Fruit fly (Drosophila melanogaster) whole organism, embryonic: ENCODE measurements around the gene nuf.

ENCODE experiments used
- ATbp ChIP-seq: fragments of 200-800 bp; sonication (Bioruptor generic); optimal IDR thresholded peaks from 2 replicates; lab custom pipeline; 2017; ENCODE audit warnings: missing biosample characterization, mild to moderate bottlenecking, missing genetic modification characterization, missing genetic modification reagents
- CG10543 ChIP-seq: fragments of 200-800 bp; sonication (Bioruptor generic); optimal IDR thresholded peaks from 3 replicates; lab custom pipeline; 2017; ENCODE audit warnings: missing biosample characterization, mild to moderate bottlenecking, missing genetic modification characterization, moderate library complexity
- CG14710 ChIP-seq: fragments of 200-800 bp; sonication (Bioruptor generic); optimal IDR thresholded peaks from 3 replicates; lab custom pipeline; 2019; ENCODE audit warnings: missing biosample characterization, mild to moderate bottlenecking, missing genetic modification characterization, moderate library complexity
- CG15011 ChIP-seq: fragments of 200-800 bp; sonication (Bioruptor generic); optimal IDR thresholded peaks from 3 replicates; lab custom pipeline; 2018; ENCODE audit warnings: missing biosample characterization, mild to moderate bottlenecking, missing genetic modification characterization
- CG16863 ChIP-seq: fragments of 200-800 bp; sonication (Bioruptor generic); optimal IDR thresholded peaks from 3 replicates; lab custom pipeline; 2016; ENCODE audit warnings: missing biosample characterization, missing genetic modification characterization
- CG17328 ChIP-seq: fragments of 200-800 bp; sonication (Bioruptor generic); IDR thresholded peaks from 2 replicates; pipeline ENCODE4 v1.3.6; 2022; ENCODE audit warnings: missing biosample characterization, missing genetic modification characterization
- CG17359 ChIP-seq: fragments of 200-800 bp; sonication (Bioruptor generic); optimal IDR thresholded peaks from 3 replicates; lab custom pipeline; 2018; ENCODE audit warnings: missing biosample characterization, mild to moderate bottlenecking, missing genetic modification characterization, moderate library complexity
- CG17612 ChIP-seq: fragments of 200-800 bp; sonication (Bioruptor generic); IDR thresholded peaks from 2 replicates; pipeline ENCODE4 v1.3.6; 2022; ENCODE audit warnings: missing biosample characterization, missing genetic modification characterization
- CG18262 ChIP-seq: fragments of 200-800 bp; optimal IDR thresholded peaks from 3 replicates; lab custom pipeline; 2019; ENCODE audit warnings: missing biosample characterization, mild to moderate bottlenecking, missing genetic modification characterization, moderate library complexity
- CG18476 ChIP-seq: fragments of 200-800 bp; sonication (Bioruptor generic); optimal IDR thresholded peaks from 2 replicates; lab custom pipeline; 2016; ENCODE audit warnings: missing biosample characterization, mild to moderate bottlenecking, missing genetic modification characterization
- CG18619 ChIP-seq: fragments of 200-800 bp; sonication (Bioruptor generic); optimal IDR thresholded peaks from 3 replicates; lab custom pipeline; 2017; ENCODE audit warnings: missing biosample characterization, mild to moderate bottlenecking, missing genetic modification characterization
- CG2202 ChIP-seq: fragments of 200-800 bp; sonication (Bioruptor generic); optimal IDR thresholded peaks from 2 replicates; lab custom pipeline; 2018; ENCODE audit warnings: missing biosample characterization, mild to moderate bottlenecking, missing genetic modification characterization
- CG3281 ChIP-seq: fragments of 200-800 bp; sonication (Bioruptor generic); optimal IDR thresholded peaks from 3 replicates; lab custom pipeline; 2017; ENCODE audit warnings: missing biosample characterization, mild to moderate bottlenecking, missing genetic modification characterization
- CG33557 ChIP-seq: fragments of 200-800 bp; sonication (Bioruptor generic); optimal IDR thresholded peaks from 2 replicates; lab custom pipeline; 2019; ENCODE audit warnings: missing biosample characterization, mild to moderate bottlenecking, missing genetic modification characterization, moderate library complexity
- CG4360 ChIP-seq: fragments of 200-800 bp; sonication (Bioruptor generic); IDR thresholded peaks from 2 replicates; pipeline ENCODE4 v1.3.6; 2022; ENCODE audit warnings: missing biosample characterization, missing genetic modification characterization
- CG6689 ChIP-seq: fragments of 200-800 bp; sonication (Bioruptor generic); IDR thresholded peaks from 2 replicates; pipeline ENCODE4 v1.3.6; 2022; ENCODE audit warnings: missing biosample characterization, missing genetic modification characterization
- CG7372 ChIP-seq: fragments of 200-800 bp; sonication (Bioruptor generic); IDR thresholded peaks from 2 replicates; pipeline ENCODE4 v1.3.6; 2022; ENCODE audit warnings: missing biosample characterization, missing genetic modification characterization
- D19A ChIP-seq: fragments of 200-800 bp; optimal IDR thresholded peaks from 3 replicates; lab custom pipeline; 2019; ENCODE audit warnings: missing biosample characterization, mild to moderate bottlenecking, missing genetic modification characterization, moderate library complexity
- Dbx ChIP-seq: fragments of 200-800 bp; sonication (Bioruptor generic); IDR thresholded peaks from 3 replicates; pipeline ENCODE4 v1.3.6; 2022; ENCODE audit warnings: missing biosample characterization, missing genetic modification characterization
- ERR ChIP-seq: fragments of 200-800 bp; sonication (Bioruptor generic); optimal IDR thresholded peaks from 2 replicates; lab custom pipeline; 2016; ENCODE audit warnings: missing biosample characterization, missing genetic modification characterization
- Elba2 ChIP-seq: fragments of 200-800 bp; sonication (Bioruptor generic); optimal IDR thresholded peaks from 3 replicates; lab custom pipeline; 2016; ENCODE audit warnings: missing biosample characterization, missing genetic modification characterization
- Gsc ChIP-seq: fragments of 200-800 bp; sonication (Bioruptor generic); IDR thresholded peaks from 2 replicates; pipeline ENCODE4 v1.3.6; 2022; ENCODE audit warnings: missing biosample characterization, missing genetic modification characterization
- Hmx ChIP-seq: fragments of 200-800 bp; sonication (Bioruptor generic); optimal IDR thresholded peaks from 2 replicates; lab custom pipeline; 2016; ENCODE audit warnings: missing biosample characterization, missing genetic modification characterization
- NFAT ChIP-seq: fragments of 200-800 bp; sonication (Bioruptor generic); IDR thresholded peaks from 2 replicates; pipeline ENCODE4 v1.3.6; 2022; ENCODE audit warnings: missing biosample characterization, missing genetic modification characterization
- Scr ChIP-seq: fragments of 200-800 bp; sonication (Bioruptor generic); IDR thresholded peaks from 2 replicates; pipeline ENCODE4 v1.3.6; 2022; ENCODE audit warnings: missing biosample characterization, missing genetic modification characterization; ENCODE audit not compliant: partially characterized antibody
- Ssrp ChIP-seq: fragments of 200-800 bp; sonication (Bioruptor generic); optimal IDR thresholded peaks from 2 replicates; lab custom pipeline; 2018; ENCODE audit warnings: missing biosample characterization, mild to moderate bottlenecking, missing genetic modification characterization, moderate library complexity
- TFAM ChIP-seq: fragments of 200-800 bp; sonication (Bioruptor generic); optimal IDR thresholded peaks from 2 replicates; lab custom pipeline; 2017; ENCODE audit warnings: missing biosample characterization, missing genetic modification characterization, inconsistent platforms
- Trl ChIP-seq, 3 experiments: fragments of >200 bp in 2 of 3; fragments of 200-800 bp in 1 of 3; sonication (Bioruptor generic) in 1 of 3; optimal IDR thresholded peaks; 2 replicates in 1 of 3; 3 replicates in 2 of 3; lab custom pipeline; 2016 to 2017; ENCODE audit warnings: missing biosample characterization in 1 of 3, missing genetic modification characterization in 1 of 3
- cad ChIP-seq: fragments of >200 bp; optimal IDR thresholded peaks from 2 replicates; lab custom pipeline; 2017; ENCODE audit warnings: missing biosample characterization, missing genetic modification characterization
- chm ChIP-seq: fragments of 200-800 bp; sonication (Bioruptor generic); IDR thresholded peaks from 2 replicates; pipeline ENCODE4 v1.3.6; 2022; ENCODE audit warnings: missing biosample characterization, missing genetic modification characterization
- cwo ChIP-seq: fragments of 200-800 bp; sonication (Bioruptor generic); optimal IDR thresholded peaks from 3 replicates; lab custom pipeline; 2017; ENCODE audit warnings: missing biosample characterization, missing genetic modification characterization, mild to moderate bottlenecking, moderate library complexity, missing genetic modification reagents
- dmrt99B ChIP-seq: fragments of 200-800 bp; sonication (Bioruptor generic); optimal IDR thresholded peaks from 2 replicates; lab custom pipeline; 2018; ENCODE audit warnings: missing biosample characterization, mild to moderate bottlenecking, missing genetic modification characterization, moderate library complexity
- fd3F ChIP-seq: fragments of 200-800 bp; sonication (Bioruptor generic); optimal IDR thresholded peaks from 2 replicates; lab custom pipeline; 2018; ENCODE audit warnings: missing biosample characterization, mild to moderate bottlenecking, missing genetic modification characterization, moderate library complexity
- fu2 ChIP-seq: fragments of 200-800 bp; sonication (Bioruptor generic); optimal IDR thresholded peaks from 2 replicates; lab custom pipeline; 2016; ENCODE audit warnings: missing biosample characterization, missing genetic modification characterization
- gcm ChIP-seq: fragments of 200-800 bp; sonication (Bioruptor generic); optimal IDR thresholded peaks from 2 replicates; lab custom pipeline; 2019; ENCODE audit warnings: missing biosample characterization, mild to moderate bottlenecking, missing genetic modification characterization, moderate library complexity
- hkb ChIP-seq, 2 experiments: fragments of 200-800 bp in 1 of 2; fragments of >200 bp in 1 of 2; sonication (Bioruptor generic) in 1 of 2; IDR thresholded peaks in 1 of 2; optimal IDR thresholded peaks in 1 of 2; 2 replicates each; pipeline versions ENCODE4 v1.3.6 to Lab custom; 2017 to 2022; ENCODE audit warnings: missing biosample characterization in 1 of 2, missing genetic modification characterization in 1 of 2
- jigr1 ChIP-seq: fragments of 200-800 bp; sonication (Bioruptor generic); IDR thresholded peaks from 3 replicates; pipeline ENCODE4 v1.3.6; 2022; ENCODE audit warnings: missing biosample characterization, missing genetic modification characterization
- jing ChIP-seq: fragments of 200-800 bp; sonication (Bioruptor generic); optimal IDR thresholded peaks from 2 replicates; lab custom pipeline; 2018; ENCODE audit warnings: missing biosample characterization, mild to moderate bottlenecking, missing genetic modification characterization
- kah ChIP-seq: fragments of 200-800 bp; sonication (Bioruptor generic); optimal IDR thresholded peaks from 2 replicates; lab custom pipeline; 2018; ENCODE audit warnings: missing biosample characterization, mild to moderate bottlenecking, missing genetic modification characterization
- ken ChIP-seq: fragments of 200-800 bp; sonication (Bioruptor generic); IDR thresholded peaks from 3 replicates; pipeline ENCODE4 v1.3.6; 2022; ENCODE audit warnings: missing biosample characterization, missing genetic modification characterization
- nom ChIP-seq: fragments of 200-800 bp; sonication (Bioruptor generic); optimal IDR thresholded peaks from 2 replicates; lab custom pipeline; 2017; ENCODE audit warnings: missing biosample characterization, missing genetic modification characterization, mild to moderate bottlenecking, moderate library complexity, missing genetic modification reagents
- run ChIP-seq: fragments of 200-800 bp; sonication (Bioruptor generic); optimal IDR thresholded peaks from 3 replicates; lab custom pipeline; 2018; ENCODE audit warnings: missing biosample characterization, mild to moderate bottlenecking, missing genetic modification characterization
- scrt ChIP-seq: fragments of 200-800 bp; sonication (Bioruptor generic); optimal IDR thresholded peaks from 2 replicates; lab custom pipeline; 2018; ENCODE audit warnings: missing biosample characterization, mild to moderate bottlenecking, missing genetic modification characterization, moderate library complexity
- sim ChIP-seq: fragments of 200-800 bp; sonication (Bioruptor generic); IDR thresholded peaks from 2 replicates; pipeline ENCODE4 v1.3.6; 2022; ENCODE audit warnings: missing biosample characterization, missing genetic modification characterization
- slp2 ChIP-seq: fragments of 200-800 bp; sonication (Bioruptor generic); optimal IDR thresholded peaks from 2 replicates; lab custom pipeline; 2016; ENCODE audit warnings: missing biosample characterization, missing genetic modification characterization
- tin ChIP-seq: fragments of 200-800 bp; sonication (Bioruptor generic); optimal IDR thresholded peaks from 3 replicates; lab custom pipeline; 2016; ENCODE audit warnings: missing biosample characterization, missing genetic modification characterization
- usp ChIP-seq: fragments of >200 bp; optimal IDR thresholded peaks from 2 replicates; lab custom pipeline; 2017; ENCODE audit warnings: missing biosample characterization, missing genetic modification characterization
- zf30C ChIP-seq: fragments of 200-800 bp; sonication (Bioruptor generic); optimal IDR thresholded peaks from 3 replicates; lab custom pipeline; 2018; ENCODE audit warnings: missing biosample characterization, mild to moderate bottlenecking, missing genetic modification characterization

The nuf gene

dm6 chr3L:14190625-14191475, at the start of gene nuf (continued):
- TF ChIP-seq hkb (optimal IDR thresholded peaks at IDR 0.05; lab: Kevin White, UChicago), result no peak
- peak; percentile 78 for TF ChIP-seq hkb (GFP tag; IDR thresholded peaks at IDR 0.05; lab: Robert Waterston, UW)
- TF ChIP-seq Gsc (GFP tag; lab: Robert Waterston, UW), result no peak
- peak; percentile 34 for TF ChIP-seq CG17359 (tag; lab: Kevin White, UChicago)
- no peak for TF ChIP-seq CG18476 (GFP tag; lab: Kevin White, UChicago)
- TF ChIP-seq CG14710, result peak; percentile 24
- no peak for TF ChIP-seq NFAT (GFP tag; lab: Robert Waterston, UW)
- TF ChIP-seq sim (GFP tag; lab: Robert Waterston, UW), result no peak
- TF ChIP-seq ken (GFP tag; lab: Robert Waterston, UW), result 0 out of 3 replicates have a peak, but pooled peaks have one; percentile 32
- TF ChIP-seq CG7372 (GFP tag; lab: Robert Waterston, UW), result no peak
- no peak for TF ChIP-seq fu2 (GFP tag; lab: Kevin White, UChicago)
- TF ChIP-seq usp (GFP tag; lab: Kevin White, UChicago), result no peak
- TF ChIP-seq nom (GFP tag; lab: Kevin White, UChicago), result peak; percentile 87
- no peak for TF ChIP-seq cad (GFP tag; lab: Kevin White, UChicago)
- TF ChIP-seq CG18619 (GFP tag; lab: Kevin White, UChicago), result peak; percentile 39
- no peak for TF ChIP-seq TFAM (GFP tag; lab: Kevin White, UChicago)
- TF ChIP-seq gcm (GFP tag; lab: Kevin White, UChicago), result peak; percentile 9
- TF ChIP-seq scrt (GFP tag; lab: Kevin White, UChicago), result peak; percentile 84
- peak; percentile 34 for TF ChIP-seq slp2 (GFP tag; lab: Kevin White, UChicago)
- TF ChIP-seq ERR (GFP tag; lab: Kevin White, UChicago), result no peak
- peak; percentile 85 for TF ChIP-seq CG3281 (GFP tag; lab: Kevin White, UChicago)
- no peak for TF ChIP-seq jing (GFP tag; lab: Kevin White, UChicago)
- peak; percentile 69; the same call in 2 of the 3 replicates for TF ChIP-seq Dbx (GFP tag; lab: Robert Waterston, UW)
- no peak for TF ChIP-seq zf30C (GFP tag; lab: Kevin White, UChicago)
- TF ChIP-seq D19A (tag; lab: Kevin White, UChicago), result no peak
- peak; percentile 98 for TF ChIP-seq CG4360 (GFP tag; lab: Robert Waterston, UW)
- TF ChIP-seq CG10543 (GFP tag; lab: Kevin White, UChicago), result peak; percentile 87
- peak; percentile 65 for TF ChIP-seq CG17328 (GFP tag; lab: Robert Waterston, UW)
- no peak for TF ChIP-seq jigr1 (GFP tag; lab: Robert Waterston, UW)
- peak; percentile 31 for TF ChIP-seq cwo (GFP tag; lab: Kevin White, UChicago)
- peak; percentile 25 for TF ChIP-seq CG2202 (tag; lab: Kevin White, UChicago)
- peak; percentile 59 for TF ChIP-seq ATbp (GFP tag; lab: Kevin White, UChicago)
- TF ChIP-seq CG15011 (GFP tag; lab: Kevin White, UChicago), result no peak
- no peak for TF ChIP-seq Scr (GFP tag; lab: Robert Waterston, UW)
- no peak for TF ChIP-seq Elba2 (GFP tag; lab: Kevin White, UChicago)
- TF ChIP-seq Trl (optimal IDR thresholded peaks at IDR 0.05; lab: Kevin White, UChicago), result no peak
- peak; percentile 16 for TF ChIP-seq Trl (GFP tag; optimal IDR thresholded peaks at IDR 0.05; lab: Kevin White, UChicago)
- no peak for TF ChIP-seq tin (GFP tag; lab: Kevin White, UChicago)
- no peak for TF ChIP-seq CG17612 (GFP tag; lab: Robert Waterston, UW)
- peak; percentile 38 for TF ChIP-seq run (tag; lab: Kevin White, UChicago)
- TF ChIP-seq CG33557, result peak; percentile 24
- TF ChIP-seq dmrt99B (tag; lab: Kevin White, UChicago), result peak; percentile 50
- peak; percentile 38 for TF ChIP-seq CG18262
- TF ChIP-seq CG6689 (GFP tag; lab: Robert Waterston, UW), result no peak
- TF ChIP-seq Hmx (GFP tag; lab: Kevin White, UChicago), result no peak
- peak; percentile 84 for TF ChIP-seq chm (GFP tag; lab: Robert Waterston, UW)
- peak; percentile 62 for TF ChIP-seq kah
- TF ChIP-seq CG16863 (GFP tag; lab: Kevin White, UChicago), result no peak
- TF ChIP-seq fd3F (GFP tag; lab: Kevin White, UChicago), result no peak
- no peak for TF ChIP-seq Ssrp (tag; lab: Kevin White, UChicago)
